Worm (Caenorhabditis elegans) whole organism, late embryonic: ENCODE data around the gene F41F3.1.

Source experiments
- F13H6.1 ChIP-seq: sonication (generic microtip); optimal IDR thresholded peaks from 2 replicates; lab custom pipeline; 2016; ENCODE audit warnings: missing genetic modification characterization, missing compliant biosample characterization
- K02D7.2 ChIP-seq: sonication (generic microtip); optimal IDR thresholded peaks from 2 replicates; lab custom pipeline; 2017; ENCODE audit warnings: mild to moderate bottlenecking, missing genetic modification characterization, missing compliant biosample characterization
- ceh-14 ChIP-seq: sonication (generic microtip); optimal IDR thresholded peaks from 2 replicates; lab custom pipeline; 2016; ENCODE audit warnings: missing genotype, missing genetic modification characterization, missing compliant biosample characterization
- ceh-18 ChIP-seq: sonication (generic microtip); optimal IDR thresholded peaks from 2 replicates; lab custom pipeline; 2016; ENCODE audit warnings: missing genetic modification characterization, missing compliant biosample characterization
- ceh-22 ChIP-seq: sonication (generic microtip); optimal IDR thresholded peaks from 2 replicates; lab custom pipeline; 2017; ENCODE audit warnings: missing biosample characterization, missing genetic modification characterization
- ceh-24 ChIP-seq: sonication (generic microtip); optimal IDR thresholded peaks from 2 replicates; lab custom pipeline; 2016; ENCODE audit warnings: mild to moderate bottlenecking, missing genetic modification characterization, missing compliant biosample characterization
- ceh-30 ChIP-seq: fragments of 150-350 bp; optimal IDR thresholded peaks from 2 replicates; lab custom pipeline; 2014; ENCODE audit warnings: missing biosample characterization, missing genetic modification characterization
- ceh-31 ChIP-seq: sonication (generic microtip); optimal IDR thresholded peaks from 2 replicates; lab custom pipeline; 2016; ENCODE audit warnings: missing genetic modification characterization, missing compliant biosample characterization
- ceh-34 ChIP-seq: sonication (generic microtip); optimal IDR thresholded peaks from 2 replicates; lab custom pipeline; 2016; ENCODE audit warnings: mild to moderate bottlenecking, missing genetic modification characterization, missing compliant biosample characterization
- ceh-45 ChIP-seq: fragments of 200-800 bp; sonication (Bioruptor generic); IDR thresholded peaks from 2 replicates; pipeline ENCODE4 v1.3.6; 2022; ENCODE audit warnings: missing genetic modification reagents, missing genetic modification characterization, missing compliant biosample characterization
- ceh-48 ChIP-seq: sonication (generic microtip); optimal IDR thresholded peaks from 2 replicates; lab custom pipeline; 2016; ENCODE audit warnings: missing genetic modification characterization, inconsistent platforms, missing compliant biosample characterization
- dve-1 ChIP-seq: sonication (generic microtip); optimal IDR thresholded peaks from 2 replicates; lab custom pipeline; 2017; ENCODE audit warnings: antibody characterized with exemption, mild to moderate bottlenecking, missing genetic modification characterization, missing compliant biosample characterization
- elt-2 ChIP-seq: sonication (generic microtip); optimal IDR thresholded peaks from 2 replicates; lab custom pipeline; 2016; ENCODE audit warnings: missing genetic modification reagents, missing genetic modification characterization, missing compliant biosample characterization
- eyg-1 ChIP-seq: sonication (generic microtip); optimal IDR thresholded peaks from 2 replicates; lab custom pipeline; 2016; ENCODE audit warnings: missing genotype, missing genetic modification characterization, missing compliant biosample characterization
- fax-1 ChIP-seq: sonication (generic microtip); optimal IDR thresholded peaks from 2 replicates; lab custom pipeline; 2016; ENCODE audit warnings: missing genotype, missing genetic modification characterization, missing compliant biosample characterization
- hlh-13 ChIP-seq: fragments of 200-800 bp; sonication (Bioruptor generic); optimal IDR thresholded peaks from 2 replicates; lab custom pipeline; 2018; ENCODE audit warnings: mild to moderate bottlenecking, missing genetic modification characterization, missing compliant biosample characterization
- hlh-15 ChIP-seq: sonication (generic microtip); optimal IDR thresholded peaks from 2 replicates; lab custom pipeline; 2016; ENCODE audit warnings: missing genetic modification characterization, missing compliant biosample characterization
- hlh-30 ChIP-seq: sonication (generic microtip); optimal IDR thresholded peaks from 2 replicates; lab custom pipeline; 2017; ENCODE audit warnings: antibody characterized with exemption, missing genetic modification characterization, missing compliant biosample characterization; ENCODE audit not compliant: insufficient read depth
- lim-6 ChIP-seq: sonication (generic microtip); optimal IDR thresholded peaks from 2 replicates; lab custom pipeline; 2016; ENCODE audit warnings: missing genetic modification characterization, missing compliant biosample characterization
- lin-11 ChIP-seq: fragments of 200-800 bp; sonication (Bioruptor generic); optimal IDR thresholded peaks from 2 replicates; lab custom pipeline; 2018; ENCODE audit warnings: mild to moderate bottlenecking, missing genetic modification characterization, missing compliant biosample characterization
- madf-2 ChIP-seq: sonication (generic microtip); optimal IDR thresholded peaks from 2 replicates; lab custom pipeline; 2017; ENCODE audit warnings: missing genetic modification characterization, missing compliant biosample characterization
- nfya-1 ChIP-seq: sonication (generic microtip); optimal IDR thresholded peaks from 2 replicates; lab custom pipeline; 2017; ENCODE audit warnings: missing genetic modification characterization, mild to moderate bottlenecking, missing compliant biosample characterization, antibody characterized with exemption, moderate library complexity
- npax-4 ChIP-seq: sonication (generic microtip); optimal IDR thresholded peaks from 2 replicates; lab custom pipeline; 2016; ENCODE audit warnings: missing genetic modification characterization, missing compliant biosample characterization
- pag-3 ChIP-seq: sonication (generic microtip); optimal IDR thresholded peaks from 2 replicates; lab custom pipeline; 2016; ENCODE audit warnings: missing compliant biosample characterization, missing genetic modification characterization, borderline replicate concordance
- pha-4 ChIP-seq: fragments of 150-350 bp; optimal IDR thresholded peaks from 2 replicates; lab custom pipeline; 2018; ENCODE audit warnings: missing biosample characterization, missing genetic modification reagents, missing genetic modification characterization
- pqm-1 ChIP-seq: sonication (generic microtip); optimal IDR thresholded peaks from 2 replicates; lab custom pipeline; 2016; ENCODE audit warnings: missing genetic modification characterization, missing compliant biosample characterization
- pros-1 ChIP-seq: fragments of 150-350 bp; optimal IDR thresholded peaks from 2 replicates; lab custom pipeline; 2014; ENCODE audit warnings: missing biosample characterization, missing genetic modification reagents, missing genetic modification characterization
- rnt-1 ChIP-seq: sonication (generic microtip); optimal IDR thresholded peaks from 2 replicates; lab custom pipeline; 2016; ENCODE audit warnings: missing genetic modification characterization, missing compliant biosample characterization
- tbx-2 ChIP-seq: sonication (generic microtip); optimal IDR thresholded peaks from 2 replicates; lab custom pipeline; 2016; ENCODE audit warnings: missing genetic modification characterization, missing compliant biosample characterization
- ttx-3 ChIP-seq: sonication (generic microtip); optimal IDR thresholded peaks from 2 replicates; lab custom pipeline; 2016; ENCODE audit warnings: missing genetic modification reagents, missing genetic modification characterization, missing compliant biosample characterization
- unc-3 ChIP-seq, 2 experiments: fragments of 200-800 bp in 1 of 2; sonication (Bioruptor generic) in 1 of 2; sonication (generic microtip) in 1 of 2; conservative IDR thresholded peaks in 1 of 2; optimal IDR thresholded peaks in 1 of 2; 2 replicates each; pipeline versions ENCODE4 v1.3.6 to Lab custom; 2016 to 2022; ENCODE audit warnings: missing compliant biosample characterization in 2 of 2, missing genetic modification characterization in 2 of 2, missing genetic modification reagents in 1 of 2
- unc-42 ChIP-seq: sonication (generic microtip); optimal IDR thresholded peaks from 2 replicates; lab custom pipeline; 2016; ENCODE audit warnings: missing genotype, missing genetic modification characterization, missing compliant biosample characterization
- unc-86 ChIP-seq: sonication (generic microtip); optimal IDR thresholded peaks from 2 replicates; lab custom pipeline; 2016; ENCODE audit warnings: missing genetic modification characterization, missing compliant biosample characterization
- ztf-16 ChIP-seq: sonication (generic microtip); optimal IDR thresholded peaks from 2 replicates; lab custom pipeline; 2017; ENCODE audit warnings: missing genetic modification characterization, missing compliant biosample characterization

F41F3.1 gene

ce11 chrV:4653871-4654605, at the start of gene F41F3.1, which contains the start of gene col-139:
Gene F41F3.1, plus strand, starts transcription at chrV:4654555.
Gene col-139, minus strand, starts transcription at chrV:4653971.
- no peak for TF ChIP-seq pros-1 (tag; lab: Kevin White, UChicago)
- no peak for TF ChIP-seq npax-4 (tag; lab: Kevin White, UChicago)
- no peak for TF ChIP-seq ttx-3 (tag; lab: Kevin White, UChicago)
- no peak for TF ChIP-seq ceh-31 (tag; lab: Kevin White, UChicago)
- TF ChIP-seq ceh-18 (tag; lab: Kevin White, UChicago): no peak
- TF ChIP-seq lim-6 (tag; lab: Kevin White, UChicago): no peak
- no peak for TF ChIP-seq K02D7.2
- no peak for TF ChIP-seq hlh-30 (tag; lab: Kevin White, UChicago)
- no peak for TF ChIP-seq ceh-45 (GFP tag; lab: Robert Waterston, UW)
- no peak for TF ChIP-seq lin-11 (tag; lab: Kevin White, UChicago)
- no peak for TF ChIP-seq ceh-24 (tag; lab: Kevin White, UChicago)
- TF ChIP-seq eyg-1 (tag; lab: Kevin White, UChicago): no peak

ce11 chrV:4606828-4607227, 47.5 kb upstream of the F41F3.1 start, which contains the start of gene txt-6:
Gene txt-6, minus strand, starts transcription at chrV:4606928.
- no peak for TF ChIP-seq ceh-30 (tag; lab: Kevin White, UChicago)
- TF ChIP-seq ceh-34 (tag; lab: Kevin White, UChicago): no peak
- no peak for TF ChIP-seq pag-3 (tag; lab: Kevin White, UChicago)
- no peak for TF ChIP-seq pqm-1 (tag; lab: Kevin White, UChicago)
- TF ChIP-seq fax-1: no peak
- no peak for TF ChIP-seq ceh-14
- no peak for TF ChIP-seq unc-3 (GFP tag; conservative IDR thresholded peaks at IDR 0.05; lab: Robert Waterston, UW)
- no peak for TF ChIP-seq unc-3 (tag; optimal IDR thresholded peaks at IDR 0.05; lab: Kevin White, UChicago)
- no peak for TF ChIP-seq lim-6 (tag; lab: Kevin White, UChicago)
- no peak for TF ChIP-seq madf-2

- peak; percentile 13 for TF ChIP-seq nfya-1 (tag; lab: Kevin White, UChicago)
- TF ChIP-seq ceh-48: peak; percentile 25
- no peak for TF ChIP-seq hlh-15 (tag; lab: Kevin White, UChicago)
- no peak for TF ChIP-seq ceh-22 (tag; lab: Kevin White, UChicago)
- peak; percentile 8 for TF ChIP-seq ceh-31 (tag; lab: Kevin White, UChicago)
- no peak for TF ChIP-seq ceh-34 (tag; lab: Kevin White, UChicago)
- no peak for TF ChIP-seq ztf-16 (tag; lab: Kevin White, UChicago)
- TF ChIP-seq npax-4 (tag; lab: Kevin White, UChicago): peak; percentile 13
- peak; percentile 42 for TF ChIP-seq unc-86 (tag; lab: Kevin White, UChicago)
- peak; percentile 4 for TF ChIP-seq unc-42 (tag; lab: Kevin White, UChicago)
- TF ChIP-seq hlh-13 (GFP tag; lab: Kevin White, UChicago): no peak
- no peak for TF ChIP-seq dve-1 (tag; lab: Kevin White, UChicago)
- no peak for TF ChIP-seq rnt-1 (tag; lab: Kevin White, UChicago)
- no peak for TF ChIP-seq F13H6.1 (tag; lab: Kevin White, UChicago)
- no peak for TF ChIP-seq K02D7.2
- peak; percentile 33 for TF ChIP-seq elt-2 (tag; lab: Kevin White, UChicago)
Observed at ce11 chrV:4615802-4616201, 38.6 kb upstream of the F41F3.1 start, which contains the start of the genes Y61A9LA.10 and F54D11.4. Gene Y61A9LA.10, minus strand, starts transcription at chrV:4615817. Gene F54D11.4, plus strand, starts transcription at chrV:4616151.

ce11 chrV:4617260-4617659, 37.1 kb upstream of the F41F3.1 start, which contains the start of gene sumv-2:
Gene sumv-2, plus strand, starts transcription at chrV:4617560.
- TF ChIP-seq tbx-2 (peak; percentile 28), pha-4 (no peak)
